Worm (Caenorhabditis elegans) whole organism, young adult: ENCODE measurements around the gene txt-3.

ENCODE experiments used
- B0336.3 ChIP-seq: fragments of 200-800 bp; sonication (Bioruptor generic); IDR thresholded peaks from 2 replicates; pipeline ENCODE4 v1.3.6; 2022; ENCODE audit warnings: missing genetic modification characterization, missing compliant biosample characterization
- F55B11.4 ChIP-seq: sonication (generic microtip); optimal IDR thresholded peaks from 2 replicates; lab custom pipeline; 2016; ENCODE audit warnings: missing compliant biosample characterization, missing genetic modification characterization, borderline replicate concordance; ENCODE audit not compliant: insufficient read depth
- F57C9.4 ChIP-seq: sonication (generic microtip); optimal IDR thresholded peaks from 2 replicates; lab custom pipeline; 2017; ENCODE audit warnings: mild to moderate bottlenecking, missing genetic modification characterization, missing compliant biosample characterization
- K12H6.12 ChIP-seq: fragments of 200-800 bp; sonication (Bioruptor generic); optimal IDR thresholded peaks from 2 replicates; lab custom pipeline; 2018; ENCODE audit warnings: mild to moderate bottlenecking, missing genetic modification characterization, missing compliant biosample characterization
- Y56A3A.18 ChIP-seq: fragments of 200-800 bp; sonication (Bioruptor generic); IDR thresholded peaks from 2 replicates; pipeline ENCODE4 v1.3.6; 2022; ENCODE audit warnings: missing genetic modification reagents, missing genetic modification characterization, missing compliant biosample characterization
- ceh-100 ChIP-seq: fragments of 200-800 bp; sonication (Bioruptor generic); IDR thresholded peaks from 2 replicates; pipeline ENCODE4 v1.3.6; 2022; ENCODE audit warnings: missing genetic modification reagents, missing genetic modification characterization, missing compliant biosample characterization
- ceh-79 ChIP-seq: sonication (generic microtip); optimal IDR thresholded peaks from 2 replicates; lab custom pipeline; 2017; ENCODE audit warnings: mild to moderate bottlenecking, missing genetic modification characterization, missing compliant biosample characterization
- hlh-26 ChIP-seq: fragments of 200-800 bp; sonication (Bioruptor generic); conservative IDR thresholded peaks from 2 replicates; pipeline ENCODE4 v1.3.6; 2022; ENCODE audit warnings: missing genetic modification reagents, missing genetic modification characterization, missing compliant biosample characterization
- hrde-1 ChIP-seq: sonication (generic microtip); optimal IDR thresholded peaks from 2 replicates; lab custom pipeline; 2016; ENCODE audit warnings: missing genetic modification characterization, mild to moderate bottlenecking, missing compliant biosample characterization, moderate library complexity, missing genotype, missing genetic modification reagents, borderline replicate concordance
- lag-1 ChIP-seq: fragments of 200-800 bp; sonication (Bioruptor generic); IDR thresholded peaks from 2 replicates; pipeline ENCODE4 v1.3.6; 2022; ENCODE audit warnings: missing genetic modification reagents, missing genetic modification characterization, missing compliant biosample characterization
- lin-26 ChIP-seq: fragments of 200-800 bp; sonication (Bioruptor generic); IDR thresholded peaks from 2 replicates; pipeline ENCODE4 v1.3.6; 2022; ENCODE audit warnings: missing genetic modification reagents, missing genetic modification characterization, missing compliant biosample characterization
- rec-8 ChIP-seq, 2 experiments: sonication (generic microtip); optimal IDR thresholded peaks; 2 replicates each; lab custom pipeline; 2016; ENCODE audit warnings: mild to moderate bottlenecking in 2 of 2, missing genetic modification characterization in 2 of 2, missing genetic modification reagents in 2 of 2, missing genotype in 2 of 2, missing biosample characterization in 1 of 2, missing compliant biosample characterization in 1 of 2, moderate library complexity in 1 of 2
- snpc-1.1 ChIP-seq: sonication (generic microtip); optimal IDR thresholded peaks from 2 replicates; lab custom pipeline; 2017; ENCODE audit warnings: missing genetic modification characterization, mild to moderate bottlenecking, missing compliant biosample characterization, antibody characterized with exemption, moderate library complexity, missing genotype, missing genetic modification reagents; ENCODE audit not compliant: insufficient read depth
- snpc-4 ChIP-seq, 5 experiments: fragments of 150-350 bp in 1 of 5; sonication (generic microtip) in 4 of 5; optimal IDR thresholded peaks; 2 replicates each; lab custom pipeline; 2014 to 2018; ENCODE audit warnings: missing genetic modification characterization in 5 of 5, missing biosample characterization in 3 of 5, antibody characterized with exemption in 2 of 5, mild to moderate bottlenecking in 2 of 5, missing compliant biosample characterization in 2 of 5, missing genotype in 2 of 5, moderate library complexity in 2 of 5, missing genetic modification reagents in 1 of 5
- tbx-9 ChIP-seq: sonication (generic microtip); optimal IDR thresholded peaks from 2 replicates; lab custom pipeline; 2016; ENCODE audit warnings: borderline replicate concordance, missing genetic modification characterization, inconsistent platforms, missing compliant biosample characterization

txt-3 gene

DNA sequence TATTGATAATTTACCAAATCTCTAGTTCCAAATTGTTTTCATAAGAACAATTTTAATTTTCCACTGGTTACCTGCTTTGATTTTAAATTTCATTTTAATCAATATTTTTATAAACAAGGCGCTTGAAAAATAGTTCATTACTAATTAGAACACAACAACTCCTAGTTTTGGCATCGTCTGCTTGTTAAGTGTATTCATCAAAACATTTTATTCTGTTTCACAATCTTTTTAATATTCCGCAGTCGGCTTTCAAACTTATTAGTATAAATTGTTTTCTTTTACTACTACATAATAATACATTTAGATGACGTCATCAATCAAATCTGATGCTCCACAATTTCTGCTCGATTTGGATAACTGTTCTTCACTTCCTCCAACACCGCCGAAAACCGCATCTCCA lies 38.7 kb downstream of the txt-3 start, which contains the start of gene pes-1:
pes-1 (plus strand) TSS at position 301 of the 400 bp plus-strand sequence.
- TF ChIP-seq hrde-1 (tag; lab: Kevin White, UChicago): no peak
- no peak for TF ChIP-seq lin-26 (GFP tag; lab: Robert Waterston, UW)
- TF ChIP-seq Y56A3A.18: no peak

DNA sequence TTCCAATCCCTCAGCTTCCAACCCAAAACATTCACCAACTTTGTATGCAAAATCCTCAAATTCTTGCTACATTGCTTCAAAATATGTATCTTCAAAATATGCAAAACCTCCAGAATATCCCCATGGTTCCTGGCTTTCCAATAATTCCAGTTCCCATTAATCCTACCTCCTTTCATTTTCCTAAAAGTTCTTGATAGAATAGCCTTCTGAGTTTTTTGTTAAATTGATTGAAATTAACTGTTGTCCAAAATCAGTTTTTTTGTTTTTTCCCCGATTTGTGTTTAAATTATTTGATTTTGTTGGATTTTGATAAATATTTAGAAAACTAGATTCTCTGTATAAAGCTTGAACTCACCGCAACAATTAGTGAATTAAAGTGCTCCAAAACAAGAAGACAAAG lies 41.4 kb downstream of the txt-3 start:
- TF ChIP-seq tbx-9 (tag; lab: Kevin White, UChicago): no peak
- TF ChIP-seq, all 124 proteins: peak for 0

DNA sequence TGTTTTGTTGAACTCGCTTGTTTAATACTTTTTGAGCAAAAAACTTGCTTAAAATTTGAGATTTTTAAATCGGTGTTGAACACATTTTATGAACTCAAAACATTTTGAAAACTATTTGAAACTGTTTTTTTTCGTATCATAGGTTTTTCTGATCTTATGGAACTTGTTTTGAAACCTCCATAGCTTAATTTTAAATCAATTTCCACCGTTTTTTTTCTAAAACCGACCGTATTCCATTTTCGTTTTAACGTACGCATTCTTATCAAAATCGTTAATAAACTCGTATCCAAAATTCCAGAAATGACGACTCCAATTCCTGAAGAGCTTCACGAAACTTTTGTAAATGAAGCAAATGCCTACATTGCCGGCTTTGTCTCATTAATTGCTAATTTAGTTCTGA lies 44.6 kb downstream of the txt-3 start, which contains the start of gene srm-2:
srm-2 (plus strand) TSS at position 301 of the 400 bp plus-strand sequence.
- TF ChIP-seq F55B11.4 (tag; lab: Kevin White, UChicago) (no peak), hlh-26 (GFP tag; lab: Robert Waterston, UW) (no peak), K12H6.12 (no peak), rec-8 (tag; optimal IDR thresholded peaks at IDR 0.05; lab: Kevin White, UChicago) (no peak), B0336.3 (GFP tag; lab: Robert Waterston, UW) (no peak)

DNA sequence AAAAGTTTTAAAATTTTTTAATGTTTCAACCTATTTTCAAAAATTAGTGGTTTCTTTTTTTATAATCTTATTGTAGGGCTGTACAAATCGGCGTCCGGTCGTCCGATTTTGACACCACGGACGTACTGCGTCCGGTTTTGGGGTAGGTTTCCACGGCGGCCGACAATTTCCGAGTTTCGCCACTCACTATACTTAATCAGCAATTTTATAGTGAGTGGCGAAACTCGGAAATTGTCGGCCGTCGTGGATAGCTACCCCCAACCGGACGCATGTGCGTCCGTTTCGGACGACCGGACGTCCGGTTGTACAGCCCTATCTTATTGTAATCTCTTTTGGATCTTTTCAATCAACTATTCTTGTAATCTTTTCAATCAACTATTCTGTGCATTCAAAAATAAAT lies 47.3 kb downstream of the txt-3 start:
- TF ChIP-seq snpc-1.1 (peak; percentile 83), snpc-4 (GFP tag; optimal IDR thresholded peaks at IDR 0.05; lab: Kevin White, UChicago) (peak; percentile 62), snpc-4 (tag; optimal IDR thresholded peaks at IDR 0.05; lab: Kevin White, UChicago) (peak in 3 of 4 experiments; percentile 84 to 97 (median 92))

DNA sequence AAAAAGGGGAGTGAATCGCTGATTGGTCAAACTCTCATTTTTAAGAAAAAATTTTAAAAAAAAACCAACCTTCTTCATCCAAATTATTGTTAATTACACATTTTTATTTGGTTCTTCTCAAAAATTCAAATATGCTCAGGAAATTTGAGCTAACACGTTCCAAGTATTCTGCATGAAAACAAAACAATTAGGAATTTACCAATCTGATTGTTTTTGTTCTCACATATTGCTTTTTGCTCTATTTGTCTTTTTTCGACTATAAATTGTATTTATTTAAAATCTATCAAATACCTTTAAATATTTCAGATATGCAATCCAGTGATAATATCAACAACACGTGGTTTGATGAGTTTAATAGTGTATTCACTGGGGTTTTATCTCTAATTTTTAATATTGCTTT lies 48.5 kb downstream of the txt-3 start, which contains the start of gene srm-1:
srm-1 (plus strand) TSS at position 301 of the 400 bp plus-strand sequence.
- TF ChIP-seq lag-1 (GFP tag; lab: Robert Waterston, UW) (no peak), ceh-100 (GFP tag; lab: Robert Waterston, UW) (no peak), F57C9.4 (tag; lab: Kevin White, UChicago) (no peak), ceh-79 (no peak)
